Worm (Caenorhabditis elegans) whole organism, midembryonic: Measurements from ENCODE around the gene swsn-4.
A peak's percentile ranks its signal among the peaks of the same experiment; 100 is the strongest.

Experiments used
- T22C8.4 ChIP-seq: fragments of 200-800 bp; sonication (Bioruptor generic); IDR thresholded peaks from 2 replicates; pipeline ENCODE4 v1.3.6; 2022; ENCODE audit warnings: missing genetic modification characterization, missing compliant biosample characterization
- cog-1 ChIP-seq: sonication (generic microtip); optimal IDR thresholded peaks from 2 replicates; lab custom pipeline; 2016; ENCODE audit warnings: missing genetic modification characterization, missing compliant biosample characterization
- flt-1 ChIP-seq: fragments of 200-800 bp; sonication (Bioruptor generic); IDR thresholded peaks from 2 replicates; pipeline ENCODE4 v1.3.6; 2022; ENCODE audit warnings: missing genetic modification characterization, missing compliant biosample characterization
- klf-2 ChIP-seq: fragments of 200-800 bp; sonication (Bioruptor generic); conservative IDR thresholded peaks from 2 replicates; pipeline ENCODE4 v1.3.6; 2022; ENCODE audit warnings: missing genetic modification reagents, missing genetic modification characterization, missing compliant biosample characterization
- med-1 ChIP-seq: sonication (generic microtip); optimal IDR thresholded peaks from 2 replicates; lab custom pipeline; 2017; ENCODE audit warnings: missing genetic modification characterization, mild to moderate bottlenecking, missing compliant biosample characterization, antibody characterized with exemption, missing genetic modification reagents; ENCODE audit not compliant: insufficient read depth
- ref-1 ChIP-seq: fragments of 200-800 bp; sonication (Bioruptor generic); conservative IDR thresholded peaks from 2 replicates; pipeline ENCODE4 v1.3.6; 2022; ENCODE audit warnings: missing genetic modification reagents, missing genetic modification characterization, missing compliant biosample characterization
- tab-1 ChIP-seq: fragments of 200-800 bp; sonication (Bioruptor generic); IDR thresholded peaks from 2 replicates; pipeline ENCODE4 v1.3.6; 2022; ENCODE audit warnings: missing genetic modification characterization, missing compliant biosample characterization
- ztf-23 ChIP-seq: fragments of 200-800 bp; sonication (Bioruptor generic); IDR thresholded peaks from 2 replicates; pipeline ENCODE4 v1.3.6; 2022; ENCODE audit warnings: missing genetic modification reagents, missing genetic modification characterization, missing compliant biosample characterization
- ztf-29 ChIP-seq: fragments of 200-800 bp; sonication (Bioruptor generic); IDR thresholded peaks from 2 replicates; pipeline ENCODE4 v1.3.6; 2022; ENCODE audit warnings: missing genetic modification reagents, missing genetic modification characterization, missing compliant biosample characterization

swsn-4 gene

ce11 chrIV:11118837-11119491 lies 6.9 kb upstream of the swsn-4 start, which contains the start of the genes imp-2 and enpl-1:
imp-2 (minus strand) TSS chrIV:11118887.
enpl-1 (plus strand) TSS chrIV:11119298.
- TF ChIP-seq flt-1 (GFP tag; lab: Robert Waterston, UW) (peak; percentile 72; the same call in 1 of the 2 replicates), tab-1 (GFP tag; lab: Robert Waterston, UW) (0 out of 2 replicates have a peak, but pooled peaks have one; percentile 62), ref-1 (no peak), cog-1 (tag; lab: Kevin White, UChicago) (peak; percentile 90), T22C8.4 (GFP tag; lab: Robert Waterston, UW) (no peak), ztf-29 (GFP tag; lab: Robert Waterston, UW) (peak; percentile 34; the same call in 1 of the 2 replicates), klf-2 (0 out of 2 replicates have a peak, but pooled peaks have one; percentile 26), ztf-23 (GFP tag; lab: Robert Waterston, UW) (peak; percentile 49; the same call in 1 of the 2 replicates), med-1 (GFP tag; lab: Kevin White, UChicago) (no peak)

DNA sequence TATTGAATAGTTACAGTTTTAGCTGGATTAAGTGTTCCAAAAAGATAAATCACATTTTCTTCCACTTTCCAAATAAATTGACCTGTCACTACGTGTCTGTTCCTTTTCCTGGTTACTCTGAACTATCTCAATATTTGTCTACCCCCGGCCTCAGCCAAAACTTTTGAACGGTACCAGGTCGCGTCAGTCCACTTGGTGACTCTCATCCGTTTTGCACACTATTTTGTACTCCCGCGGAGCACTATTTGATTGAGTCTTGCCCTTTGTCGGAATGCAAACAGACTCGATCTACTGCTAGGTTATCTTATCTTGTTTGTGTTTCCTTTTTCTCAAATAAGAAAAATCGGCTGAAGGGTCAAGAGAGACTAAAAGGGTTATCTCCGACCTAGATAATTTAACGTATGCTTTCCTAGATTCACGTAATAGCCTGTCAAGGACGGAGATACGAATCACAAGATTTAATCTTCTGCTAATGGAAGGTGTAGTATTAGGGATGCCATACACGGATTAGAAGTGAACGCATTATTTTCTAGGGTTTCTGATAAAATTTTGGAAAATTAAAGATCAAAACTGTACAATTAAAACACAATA lies 5.8 kb upstream of the swsn-4 start:
- TF ChIP-seq flt-1 (GFP tag; lab: Robert Waterston, UW) (0 out of 2 replicates have a peak, but pooled peaks have one; percentile 56), cog-1 (tag; lab: Kevin White, UChicago) (no peak), ztf-23 (GFP tag; lab: Robert Waterston, UW) (0 out of 2 replicates have a peak, but pooled peaks have one; percentile 41)

- TF ChIP-seq ztf-23 (GFP tag; lab: Robert Waterston, UW) = no peak
- no peak for TF ChIP-seq ztf-29 (GFP tag; lab: Robert Waterston, UW)
- TF ChIP-seq med-1 (GFP tag; lab: Kevin White, UChicago) = no peak
- no peak for TF ChIP-seq T22C8.4 (GFP tag; lab: Robert Waterston, UW)
- no peak for TF ChIP-seq cog-1 (tag; lab: Kevin White, UChicago)
- TF ChIP-seq flt-1 (GFP tag; lab: Robert Waterston, UW) = no peak
- no peak for TF ChIP-seq ref-1
- TF ChIP-seq tab-1 (GFP tag; lab: Robert Waterston, UW) = no peak
- no peak for TF ChIP-seq klf-2
Observed at ce11 chrIV:11124674-11125073, 1.1 kb upstream of the swsn-4 start, which contains the start of gene spo-11. spo-11 (minus strand) TSS chrIV:11124862.

ce11 chrIV:11125200-11125599 lies 624 bp upstream of the swsn-4 start:
- no peak for TF ChIP-seq cog-1 (tag; lab: Kevin White, UChicago)
- TF ChIP-seq flt-1 (GFP tag; lab: Robert Waterston, UW) = no peak
- no peak for TF ChIP-seq tab-1 (GFP tag; lab: Robert Waterston, UW)
- no peak for TF ChIP-seq T22C8.4 (GFP tag; lab: Robert Waterston, UW)
- TF ChIP-seq klf-2 = no peak
- TF ChIP-seq ztf-29 (GFP tag; lab: Robert Waterston, UW) = no peak
- no peak for TF ChIP-seq ref-1
- no peak for TF ChIP-seq med-1 (GFP tag; lab: Kevin White, UChicago)
- TF ChIP-seq ztf-23 (GFP tag; lab: Robert Waterston, UW) = no peak

- TF ChIP-seq flt-1 (GFP tag; lab: Robert Waterston, UW) (no peak), T22C8.4 (GFP tag; lab: Robert Waterston, UW) (no peak), ref-1 (no peak)
Observed at ce11 chrIV:11125604-11126003, 220 bp upstream of the swsn-4 start.

ce11 chrIV:11126028-11126427 lies 204 bp downstream of the swsn-4 start:
- TF ChIP-seq T22C8.4 (GFP tag; lab: Robert Waterston, UW) = no peak
- no peak for TF ChIP-seq ztf-29 (GFP tag; lab: Robert Waterston, UW)
- no peak for TF ChIP-seq cog-1 (tag; lab: Kevin White, UChicago)

DNA sequence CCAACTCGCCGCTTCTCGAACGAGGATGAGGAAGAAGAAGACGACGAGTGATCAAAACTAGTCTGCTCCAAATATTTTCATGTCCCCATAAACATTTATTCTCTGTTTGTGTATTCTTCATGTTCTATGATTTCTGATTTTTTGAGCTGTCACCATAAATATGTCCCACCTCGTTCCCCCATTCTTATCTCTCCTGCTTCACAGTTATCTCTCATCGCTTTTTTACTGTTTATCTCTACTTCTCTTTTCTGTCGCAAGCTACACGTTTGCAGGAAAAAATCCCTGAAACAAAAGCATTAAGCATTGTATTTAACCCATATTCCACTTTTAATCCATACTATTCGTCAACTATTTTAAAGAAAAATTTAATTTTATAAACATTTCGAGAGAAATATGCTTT lies 5.0 kb downstream of the swsn-4 start:
- TF ChIP-seq ref-1 (no peak), tab-1 (GFP tag; lab: Robert Waterston, UW) (no peak), T22C8.4 (GFP tag; lab: Robert Waterston, UW) (no peak), ztf-23 (GFP tag; lab: Robert Waterston, UW) (no peak), ztf-29 (GFP tag; lab: Robert Waterston, UW) (no peak), cog-1 (tag; lab: Kevin White, UChicago) (no peak), flt-1 (GFP tag; lab: Robert Waterston, UW) (no peak), klf-2 (no peak)

ce11 chrIV:11131268-11131667 lies 5.4 kb downstream of the swsn-4 start, which contains the start of gene ard-1:
ard-1 (plus strand) TSS chrIV:11131279.
- TF ChIP-seq ztf-23 (GFP tag; lab: Robert Waterston, UW) (no peak), T22C8.4 (GFP tag; lab: Robert Waterston, UW) (no peak), ref-1 (no peak), cog-1 (tag; lab: Kevin White, UChicago) (no peak), flt-1 (GFP tag; lab: Robert Waterston, UW) (no peak), klf-2 (no peak), med-1 (GFP tag; lab: Kevin White, UChicago) (no peak), ztf-29 (GFP tag; lab: Robert Waterston, UW) (no peak), tab-1 (GFP tag; lab: Robert Waterston, UW) (no peak)

- TF ChIP-seq flt-1 (GFP tag; lab: Robert Waterston, UW) = no peak
- TF ChIP-seq ref-1 = no peak
- TF ChIP-seq ztf-23 (GFP tag; lab: Robert Waterston, UW) = no peak
- TF ChIP-seq klf-2 = no peak
- TF ChIP-seq ztf-29 (GFP tag; lab: Robert Waterston, UW) = no peak
- no peak for TF ChIP-seq T22C8.4 (GFP tag; lab: Robert Waterston, UW)
- TF ChIP-seq cog-1 (tag; lab: Kevin White, UChicago) = no peak
- TF ChIP-seq med-1 (GFP tag; lab: Kevin White, UChicago) = no peak
- no peak for TF ChIP-seq tab-1 (GFP tag; lab: Robert Waterston, UW)
Observed at ce11 chrIV:11142314-11143227, 16.7 kb downstream of the swsn-4 start, which contains the start of gene skih-2. skih-2 (minus strand) TSS chrIV:11142364.
